Worm (Caenorhabditis elegans) whole organism, L3 larva: ENCODE results near the gene tsp-14.

Experiments used
- aly-2 ChIP-seq: fragments of 150-350 bp; optimal IDR thresholded peaks from 2 replicates; lab custom pipeline; 2014; ENCODE audit warnings: missing biosample characterization, missing genetic modification characterization
- fkh-2 ChIP-seq: fragments of 150-350 bp; optimal IDR thresholded peaks from 2 replicates; lab custom pipeline; 2014; ENCODE audit warnings: missing biosample characterization, missing genetic modification reagents, missing genetic modification characterization
- jun-1 ChIP-seq: fragments of 150-350 bp; optimal IDR thresholded peaks from 2 replicates; lab custom pipeline; 2014; ENCODE audit warnings: missing biosample characterization, missing genetic modification reagents, missing genetic modification characterization
- lin-39 ChIP-seq: fragments of 150-350 bp; optimal IDR thresholded peaks from 2 replicates; lab custom pipeline; 2018; ENCODE audit warnings: missing biosample characterization, missing genetic modification reagents, missing genetic modification characterization
- nhr-76 ChIP-seq: fragments of 150-350 bp; sonication (generic microtip); optimal IDR thresholded peaks from 5 replicates; lab custom pipeline; 2014; ENCODE audit warnings: missing biosample characterization, missing genetic modification characterization
- pha-4 ChIP-seq: fragments of 150-350 bp; optimal IDR thresholded peaks from 2 replicates; lab custom pipeline; 2014; ENCODE audit warnings: missing biosample characterization, missing genetic modification reagents, missing genetic modification characterization
- unc-39 ChIP-seq: sonication (generic microtip); optimal IDR thresholded peaks from 4 replicates; lab custom pipeline; 2017; ENCODE audit warnings: missing biosample characterization, missing genetic modification characterization
- zag-1 ChIP-seq: fragments of 150-350 bp; optimal IDR thresholded peaks from 2 replicates; lab custom pipeline; 2014; ENCODE audit warnings: missing biosample characterization, missing genetic modification characterization
- ztf-11 ChIP-seq: fragments of 150-350 bp; optimal IDR thresholded peaks from 2 replicates; lab custom pipeline; 2014; ENCODE audit warnings: missing biosample characterization, missing genetic modification characterization

DNA sequence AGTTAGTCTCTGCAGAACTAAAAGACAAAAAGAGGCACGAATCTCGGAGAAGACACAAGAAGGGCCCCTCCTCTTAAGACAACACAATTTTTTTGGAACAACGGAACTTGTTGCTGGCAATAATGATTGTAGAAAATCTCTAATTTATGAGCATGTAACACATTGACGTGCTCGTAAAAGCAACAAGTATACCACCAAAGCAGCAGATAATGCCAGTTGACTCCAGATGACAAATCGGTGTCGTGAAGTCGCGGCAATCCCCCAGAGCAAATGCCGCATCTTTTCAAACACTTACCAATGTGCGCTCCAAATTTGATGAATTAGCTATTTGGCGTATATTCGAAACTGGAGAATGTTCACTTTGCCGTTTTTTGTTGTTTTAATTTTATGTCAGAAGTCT lies 12.6 kb downstream of the tsp-14 start:
- TF ChIP-seq lin-39 (tag; lab: Kevin White, UChicago) (no peak), fkh-2 (no peak), aly-2 (tag; lab: Kevin White, UChicago) (no peak), nhr-76 (no peak), zag-1 (no peak), unc-39 (tag; lab: Kevin White, UChicago) (no peak), ztf-11 (tag; lab: Kevin White, UChicago) (no peak), pha-4 (tag; lab: Kevin White, UChicago) (no peak), jun-1 (tag; lab: Kevin White, UChicago) (no peak)
